Fruit fly (Drosophila melanogaster) whole organism, embryonic: ENCODE results near the gene Svil.
A peak's percentile ranks its signal among the peaks of the same experiment; 100 is the strongest.

Experiments used
- Atf6 ChIP-seq: fragments of 200-800 bp; sonication (Bioruptor generic); IDR thresholded peaks from 2 replicates; pipeline ENCODE4 v1.3.6; 2022; ENCODE audit warnings: missing biosample characterization, missing genetic modification characterization
- BEAF-32 ChIP-seq: fragments of 200-800 bp; sonication (Bioruptor generic); optimal IDR thresholded peaks from 3 replicates; lab custom pipeline; 2017; ENCODE audit warnings: missing biosample characterization, missing genetic modification characterization, mild to moderate bottlenecking, moderate library complexity, missing genetic modification reagents
- CG10274 ChIP-seq: fragments of 200-800 bp; sonication (Bioruptor generic); optimal IDR thresholded peaks from 3 replicates; lab custom pipeline; 2017; ENCODE audit warnings: missing biosample characterization, mild to moderate bottlenecking, missing genetic modification characterization
- CG10979 ChIP-seq: fragments of 200-800 bp; sonication (Bioruptor generic); optimal IDR thresholded peaks from 2 replicates; lab custom pipeline; 2018; ENCODE audit warnings: missing biosample characterization, mild to moderate bottlenecking, missing genetic modification characterization, moderate library complexity
- CG12219 ChIP-seq: fragments of 200-800 bp; sonication (Bioruptor generic); optimal IDR thresholded peaks from 3 replicates; lab custom pipeline; 2018; ENCODE audit warnings: missing biosample characterization, mild to moderate bottlenecking, missing genetic modification characterization
- CG12236 ChIP-seq: fragments of 200-800 bp; sonication (Bioruptor generic); optimal IDR thresholded peaks from 2 replicates; lab custom pipeline; 2016; ENCODE audit warnings: missing biosample characterization, missing genetic modification characterization
- CG12744 ChIP-seq: fragments of 200-800 bp; sonication (Bioruptor generic); optimal IDR thresholded peaks from 2 replicates; lab custom pipeline; 2016; ENCODE audit warnings: missing biosample characterization, missing genetic modification characterization
- CG12769 ChIP-seq: fragments of 200-800 bp; sonication (Bioruptor generic); optimal IDR thresholded peaks from 2 replicates; lab custom pipeline; 2019; ENCODE audit warnings: missing biosample characterization, mild to moderate bottlenecking, missing genetic modification characterization, moderate library complexity
- CG14710 ChIP-seq: fragments of 200-800 bp; sonication (Bioruptor generic); optimal IDR thresholded peaks from 3 replicates; lab custom pipeline; 2019; ENCODE audit warnings: missing biosample characterization, mild to moderate bottlenecking, missing genetic modification characterization, moderate library complexity
- CG15011 ChIP-seq: fragments of 200-800 bp; sonication (Bioruptor generic); optimal IDR thresholded peaks from 3 replicates; lab custom pipeline; 2018; ENCODE audit warnings: missing biosample characterization, mild to moderate bottlenecking, missing genetic modification characterization
- CG17912 ChIP-seq: fragments of 200-800 bp; sonication (Bioruptor generic); optimal IDR thresholded peaks from 2 replicates; lab custom pipeline; 2018; ENCODE audit warnings: missing biosample characterization, mild to moderate bottlenecking, missing genetic modification characterization
- CG1792 ChIP-seq: fragments of 200-800 bp; sonication (Bioruptor generic); optimal IDR thresholded peaks from 2 replicates; lab custom pipeline; 2016; ENCODE audit warnings: missing biosample characterization, missing genetic modification characterization
- CG2199 ChIP-seq: fragments of 200-800 bp; sonication (Bioruptor generic); IDR thresholded peaks from 3 replicates; pipeline ENCODE4 v1.3.6; 2022; ENCODE audit warnings: missing biosample characterization, missing genetic modification characterization
- CG3065 ChIP-seq: fragments of 200-800 bp; sonication (Bioruptor generic); optimal IDR thresholded peaks from 2 replicates; lab custom pipeline; 2016; ENCODE audit warnings: missing biosample characterization, missing genetic modification characterization
- CG32767 ChIP-seq: fragments of 200-800 bp; sonication (Bioruptor generic); IDR thresholded peaks from 2 replicates; pipeline ENCODE4 v1.3.6; 2022; ENCODE audit warnings: missing biosample characterization, missing genetic modification characterization
- CG3838 ChIP-seq: fragments of 200-800 bp; sonication (Bioruptor generic); optimal IDR thresholded peaks from 3 replicates; lab custom pipeline; 2016; ENCODE audit warnings: missing biosample characterization, missing genetic modification characterization
- CG5953 ChIP-seq: fragments of 200-800 bp; sonication (Bioruptor generic); IDR thresholded peaks from 2 replicates; pipeline ENCODE4 v1.3.6; 2022; ENCODE audit warnings: missing biosample characterization, missing genetic modification characterization
- CG7556 ChIP-seq: fragments of 200-800 bp; sonication (Bioruptor generic); optimal IDR thresholded peaks from 2 replicates; lab custom pipeline; 2017; ENCODE audit warnings: missing biosample characterization, mild to moderate bottlenecking, missing genetic modification characterization
- CG7963 ChIP-seq: fragments of 200-800 bp; sonication (Bioruptor generic); IDR thresholded peaks from 3 replicates; pipeline ENCODE4 v1.3.6; 2022; ENCODE audit warnings: missing biosample characterization, missing genetic modification characterization; ENCODE audit not compliant: partially characterized antibody
- CG8290 ChIP-seq, 3 experiments: fragments of 200-800 bp; sonication (Bioruptor generic); optimal IDR thresholded peaks; 2 replicates each; lab custom pipeline; 2016 to 2019; ENCODE audit warnings: missing biosample characterization in 3 of 3, missing genetic modification characterization in 3 of 3, mild to moderate bottlenecking in 2 of 3, moderate library complexity in 1 of 3
- CG9437 ChIP-seq: fragments of 200-800 bp; sonication (Bioruptor generic); optimal IDR thresholded peaks from 2 replicates; lab custom pipeline; 2018; ENCODE audit warnings: missing biosample characterization, mild to moderate bottlenecking, missing genetic modification characterization
- CG9609 ChIP-seq: fragments of 200-800 bp; sonication (Bioruptor generic); optimal IDR thresholded peaks from 3 replicates; lab custom pipeline; 2016; ENCODE audit warnings: missing biosample characterization, missing genetic modification characterization
- D19B ChIP-seq: fragments of 200-800 bp; sonication (Bioruptor generic); optimal IDR thresholded peaks from 2 replicates; lab custom pipeline; 2017; ENCODE audit warnings: missing biosample characterization, mild to moderate bottlenecking, missing genetic modification characterization
- Deaf1 ChIP-seq: fragments of 200-800 bp; optimal IDR thresholded peaks from 3 replicates; lab custom pipeline; 2019; ENCODE audit warnings: missing biosample characterization, mild to moderate bottlenecking, missing genetic modification characterization, moderate library complexity
- Fer3 ChIP-seq: fragments of 200-800 bp; sonication (Bioruptor generic); optimal IDR thresholded peaks from 2 replicates; lab custom pipeline; 2018; ENCODE audit warnings: missing biosample characterization, mild to moderate bottlenecking, missing genetic modification characterization, moderate library complexity
- HHEX ChIP-seq: fragments of 200-800 bp; sonication (Bioruptor generic); optimal IDR thresholded peaks from 3 replicates; lab custom pipeline; 2017; ENCODE audit warnings: missing biosample characterization, mild to moderate bottlenecking, missing genetic modification characterization, missing genetic modification reagents
- MBD-R2 ChIP-seq: fragments of 200-800 bp; sonication (Bioruptor generic); IDR thresholded peaks from 2 replicates; pipeline ENCODE4 v1.3.6; 2022; ENCODE audit warnings: missing biosample characterization, missing genetic modification characterization
- Myb ChIP-seq: fragments of 200-800 bp; sonication (Bioruptor generic); optimal IDR thresholded peaks from 2 replicates; lab custom pipeline; 2016; ENCODE audit warnings: missing biosample characterization, missing genetic modification characterization
- Ptx1 ChIP-seq: fragments of 200-800 bp; sonication (Bioruptor generic); IDR thresholded peaks from 2 replicates; pipeline ENCODE4 v1.3.6; 2022; ENCODE audit warnings: missing biosample characterization, missing genetic modification characterization
- Spps ChIP-seq: fragments of 200-800 bp; sonication (Bioruptor generic); optimal IDR thresholded peaks from 2 replicates; lab custom pipeline; 2018; ENCODE audit warnings: missing biosample characterization, mild to moderate bottlenecking, missing genetic modification characterization
- Tbp ChIP-seq: fragments of >200 bp; optimal IDR thresholded peaks from 2 replicates; lab custom pipeline; 2018; ENCODE audit warnings: missing biosample characterization, missing genetic modification characterization
- az2 ChIP-seq: fragments of 200-800 bp; sonication (Bioruptor generic); optimal IDR thresholded peaks from 3 replicates; lab custom pipeline; 2016; ENCODE audit warnings: missing biosample characterization, missing genetic modification characterization
- chn ChIP-seq: fragments of 200-800 bp; sonication (Bioruptor generic); optimal IDR thresholded peaks from 2 replicates; lab custom pipeline; 2016; ENCODE audit warnings: missing biosample characterization, missing genetic modification characterization
- crol ChIP-seq: fragments of 200-800 bp; sonication (Bioruptor generic); IDR thresholded peaks from 2 replicates; pipeline ENCODE4 v1.3.6; 2022; ENCODE audit warnings: missing biosample characterization, missing genetic modification characterization
- dati ChIP-seq: fragments of 200-800 bp; sonication (Bioruptor generic); IDR thresholded peaks from 2 replicates; pipeline ENCODE4 v1.3.6; 2022; ENCODE audit warnings: missing biosample characterization, missing genetic modification characterization
- fd3F ChIP-seq: fragments of 200-800 bp; sonication (Bioruptor generic); optimal IDR thresholded peaks from 2 replicates; lab custom pipeline; 2018; ENCODE audit warnings: missing biosample characterization, mild to moderate bottlenecking, missing genetic modification characterization, moderate library complexity
- fd96Cb ChIP-seq: fragments of 200-800 bp; sonication (Bioruptor generic); optimal IDR thresholded peaks from 2 replicates; lab custom pipeline; 2018; ENCODE audit warnings: missing biosample characterization, mild to moderate bottlenecking, missing genetic modification characterization, moderate library complexity
- gro ChIP-seq: fragments of 200-800 bp; sonication (Bioruptor generic); optimal IDR thresholded peaks from 2 replicates; lab custom pipeline; 2016; ENCODE audit warnings: missing biosample characterization, missing genetic modification characterization
- jing ChIP-seq: fragments of 200-800 bp; sonication (Bioruptor generic); optimal IDR thresholded peaks from 2 replicates; lab custom pipeline; 2018; ENCODE audit warnings: missing biosample characterization, mild to moderate bottlenecking, missing genetic modification characterization
- lola ChIP-seq, 3 experiments: fragments of >200 bp in 2 of 3; fragments of 200-800 bp in 1 of 3; sonication (Bioruptor generic) in 1 of 3; optimal IDR thresholded peaks; 2 replicates each; lab custom pipeline; 2017 to 2019; ENCODE audit warnings: missing biosample characterization in 3 of 3, missing genetic modification characterization in 3 of 3, mild to moderate bottlenecking in 1 of 3, moderate library complexity in 1 of 3
- nerfin-1 ChIP-seq: fragments of 200-800 bp; sonication (Bioruptor generic); optimal IDR thresholded peaks from 3 replicates; lab custom pipeline; 2019; ENCODE audit warnings: missing biosample characterization, mild to moderate bottlenecking, missing genetic modification characterization, moderate library complexity
- odd ChIP-seq: fragments of 200-800 bp; sonication (Bioruptor generic); optimal IDR thresholded peaks from 2 replicates; lab custom pipeline; 2017; ENCODE audit warnings: missing biosample characterization, mild to moderate bottlenecking, missing genetic modification characterization
- pum ChIP-seq: fragments of 200-800 bp; sonication (Bioruptor generic); optimal IDR thresholded peaks from 2 replicates; lab custom pipeline; 2016; ENCODE audit warnings: missing biosample characterization, missing genetic modification characterization
- sc ChIP-seq, 3 experiments: fragments of >200 bp in 2 of 3; fragments of 200-800 bp in 1 of 3; sonication (Bioruptor generic) in 1 of 3; optimal IDR thresholded peaks; 2 replicates in 2 of 3; 3 replicates in 1 of 3; lab custom pipeline; 2017; ENCODE audit warnings: mild to moderate bottlenecking in 1 of 3, missing biosample characterization in 1 of 3, missing genetic modification characterization in 1 of 3, missing genetic modification reagents in 1 of 3
- slbo ChIP-seq: fragments of 200-800 bp; sonication (Bioruptor generic); IDR thresholded peaks from 2 replicates; pipeline ENCODE4 v1.3.6; 2022; ENCODE audit warnings: missing biosample characterization, missing genetic modification characterization
- so ChIP-seq: fragments of 200-800 bp; sonication (Bioruptor generic); IDR thresholded peaks from 3 replicates; pipeline ENCODE4 v1.3.6; 2022; ENCODE audit warnings: missing biosample characterization, missing genetic modification characterization
- tgo ChIP-seq: fragments of 200-800 bp; sonication (Bioruptor generic); IDR thresholded peaks from 3 replicates; pipeline ENCODE4 v1.3.6; 2022; ENCODE audit warnings: missing biosample characterization, missing genetic modification characterization
- usp ChIP-seq: fragments of >200 bp; optimal IDR thresholded peaks from 2 replicates; lab custom pipeline; 2017; ENCODE audit warnings: missing biosample characterization, missing genetic modification characterization
- vnd ChIP-seq: fragments of 200-800 bp; sonication (Bioruptor generic); IDR thresholded peaks from 3 replicates; pipeline ENCODE4 v1.3.6; 2022; ENCODE audit warnings: missing biosample characterization, missing genetic modification characterization; ENCODE audit not compliant: partially characterized antibody
- zfh2 ChIP-seq: fragments of 200-800 bp; sonication (Bioruptor generic); optimal IDR thresholded peaks from 2 replicates; lab custom pipeline; 2016; ENCODE audit warnings: missing biosample characterization, missing genetic modification characterization

The Svil gene

dm6 chr3L:2532377-2532776, 154.9 kb downstream of the Svil start (continued):
- TF ChIP-seq dati (GFP tag; lab: Robert Waterston, UW): peak; percentile 45
- no peak for TF ChIP-seq Tbp (GFP tag; lab: Kevin White, UChicago)
- TF ChIP-seq CG2199 (GFP tag; lab: Robert Waterston, UW): 0 out of 3 replicates have a peak, but pooled peaks have one; percentile 60
- peak; percentile 44; the same call in 1 of the 2 replicates for TF ChIP-seq CG5953 (GFP tag; lab: Robert Waterston, UW)
- no peak for TF ChIP-seq CG7963
- no peak for TF ChIP-seq Myb (GFP tag; lab: Kevin White, UChicago)
- no peak for TF ChIP-seq CG14710 (tag; lab: Kevin White, UChicago)
- TF ChIP-seq zfh2: no peak
- no peak for TF ChIP-seq CG10274
- TF ChIP-seq Deaf1 (tag; lab: Kevin White, UChicago): no peak
- no peak for TF ChIP-seq CG12744
- TF ChIP-seq Ptx1 (GFP tag; lab: Robert Waterston, UW): peak; percentile 78
- no peak for TF ChIP-seq jing (GFP tag; lab: Kevin White, UChicago)
- no peak for TF ChIP-seq CG8290 (GFP tag; optimal IDR thresholded peaks at IDR 0.05; lab: Kevin White, UChicago)
- TF ChIP-seq CG8290 (tag; optimal IDR thresholded peaks at IDR 0.05; lab: Kevin White, UChicago): no peak
- peak; percentile 58 for TF ChIP-seq slbo (GFP tag; lab: Robert Waterston, UW)
- TF ChIP-seq tgo (GFP tag; lab: Robert Waterston, UW): peak; percentile 53; the same call in 2 of the 3 replicates
- no peak for TF ChIP-seq Spps (tag; lab: Kevin White, UChicago)
- TF ChIP-seq gro (GFP tag; lab: Kevin White, UChicago): no peak
- TF ChIP-seq so: peak; percentile 24; the same call in 2 of the 3 replicates
- TF ChIP-seq az2 (GFP tag; lab: Kevin White, UChicago): peak; percentile 18
- no peak for TF ChIP-seq odd
- TF ChIP-seq HHEX (GFP tag; lab: Kevin White, UChicago): peak; percentile 13
- TF ChIP-seq D19B: no peak
- peak; percentile 21; the same call in 1 of the 2 replicates for TF ChIP-seq CG32767
- TF ChIP-seq CG3838 (GFP tag; lab: Kevin White, UChicago): no peak
- TF ChIP-seq CG17912 (GFP tag; lab: Kevin White, UChicago): no peak
- no peak for TF ChIP-seq CG3065 (GFP tag; lab: Kevin White, UChicago)
- peak; percentile 9 for TF ChIP-seq CG10979 (tag; lab: Kevin White, UChicago)
- TF ChIP-seq CG9437 (GFP tag; lab: Kevin White, UChicago): no peak
- no peak for TF ChIP-seq sc (optimal IDR thresholded peaks at IDR 0.05; lab: Kevin White, UChicago)
- TF ChIP-seq sc (GFP tag; optimal IDR thresholded peaks at IDR 0.05; lab: Kevin White, UChicago): no peak
- TF ChIP-seq CG15011: no peak
- TF ChIP-seq CG12769 (tag; lab: Kevin White, UChicago): peak; percentile 26
- no peak for TF ChIP-seq CG12236 (GFP tag; lab: Kevin White, UChicago)
- TF ChIP-seq vnd (GFP tag; lab: Robert Waterston, UW): no peak
- no peak for TF ChIP-seq lola (GFP tag; optimal IDR thresholded peaks at IDR 0.05; lab: Kevin White, UChicago)
- peak; percentile 30; the same call in 1 of the 2 replicates for TF ChIP-seq Atf6 (GFP tag; lab: Robert Waterston, UW)
- no peak for TF ChIP-seq CG12219 (GFP tag; lab: Kevin White, UChicago)
- TF ChIP-seq fd3F (GFP tag; lab: Kevin White, UChicago): no peak
- no peak for TF ChIP-seq CG9609 (GFP tag; lab: Kevin White, UChicago)
- TF ChIP-seq CG7556 (GFP tag; lab: Kevin White, UChicago): no peak
- peak; percentile 19 for TF ChIP-seq Fer3 (tag; lab: Kevin White, UChicago)
- TF ChIP-seq MBD-R2 (GFP tag; lab: Robert Waterston, UW): no peak
- TF ChIP-seq nerfin-1 (tag; lab: Kevin White, UChicago): no peak
- no peak for TF ChIP-seq CG1792 (GFP tag; lab: Kevin White, UChicago)
- no peak for TF ChIP-seq usp (GFP tag; lab: Kevin White, UChicago)
- TF ChIP-seq pum: peak; percentile 1
- TF ChIP-seq chn (GFP tag; lab: Kevin White, UChicago): no peak
- TF ChIP-seq fd96Cb (tag; lab: Kevin White, UChicago): peak; percentile 45
- TF ChIP-seq crol (GFP tag; lab: Robert Waterston, UW): no peak; the same call in none of the 2 replicates
- no peak for TF ChIP-seq BEAF-32
